Worm (Caenorhabditis elegans) whole organism, mixed stage, embryonic: ENCODE data around the gene pafo-1.

Experiments
- M03D4.4 ChIP-seq: sonication (generic microtip); optimal IDR thresholded peaks from 2 replicates; lab custom pipeline; 2017; ENCODE audit warnings: mild to moderate bottlenecking, missing genetic modification characterization, missing compliant biosample characterization
- bed-3 ChIP-seq: fragments of 200-800 bp; sonication (Bioruptor generic); optimal IDR thresholded peaks from 3 replicates; lab custom pipeline; 2018; ENCODE audit warnings: mild to moderate bottlenecking, missing genetic modification characterization, moderate library complexity, missing compliant biosample characterization
- blmp-1 ChIP-seq: fragments of 150-350 bp; optimal IDR thresholded peaks from 2 replicates; lab custom pipeline; 2014; ENCODE audit warnings: missing biosample characterization, missing genetic modification characterization
- ceh-39 ChIP-seq: fragments of 150-350 bp; optimal IDR thresholded peaks from 2 replicates; lab custom pipeline; 2014; ENCODE audit warnings: missing biosample characterization, missing genetic modification characterization
- ceh-43 ChIP-seq: fragments of 200-800 bp; sonication (Bioruptor generic); optimal IDR thresholded peaks from 2 replicates; lab custom pipeline; 2018; ENCODE audit warnings: mild to moderate bottlenecking, missing genetic modification characterization, moderate library complexity, missing compliant biosample characterization
- ceh-83 ChIP-seq: fragments of 200-800 bp; sonication (Bioruptor generic); optimal IDR thresholded peaks from 2 replicates; lab custom pipeline; 2018; ENCODE audit warnings: mild to moderate bottlenecking, missing genetic modification characterization, missing compliant biosample characterization
- ces-1 ChIP-seq: fragments of 150-350 bp; optimal IDR thresholded peaks from 2 replicates; lab custom pipeline; 2014; ENCODE audit warnings: missing biosample characterization, missing genetic modification reagents, missing genetic modification characterization
- cnd-1 ChIP-seq: fragments of 200-800 bp; sonication (Bioruptor generic); optimal IDR thresholded peaks from 2 replicates; lab custom pipeline; 2018; ENCODE audit warnings: mild to moderate bottlenecking, missing genetic modification characterization, missing compliant biosample characterization
- drap-1 ChIP-seq: fragments of 200-800 bp; sonication (Bioruptor generic); optimal IDR thresholded peaks from 3 replicates; lab custom pipeline; 2018; ENCODE audit warnings: mild to moderate bottlenecking, missing genetic modification characterization, missing compliant biosample characterization
- elt-1 ChIP-seq: sonication (generic microtip); optimal IDR thresholded peaks from 2 replicates; lab custom pipeline; 2017; ENCODE audit warnings: missing genetic modification characterization, mild to moderate bottlenecking, missing compliant biosample characterization, antibody characterized with exemption, moderate library complexity, borderline replicate concordance; ENCODE audit not compliant: insufficient read depth
- ham-2 ChIP-seq: fragments of 200-800 bp; sonication (Bioruptor generic); optimal IDR thresholded peaks from 2 replicates; lab custom pipeline; 2018; ENCODE audit warnings: mild to moderate bottlenecking, missing genetic modification characterization, missing compliant biosample characterization
- hlh-1 ChIP-seq: fragments of 150-350 bp; optimal IDR thresholded peaks from 2 replicates; lab custom pipeline; 2014; ENCODE audit warnings: missing biosample characterization, missing genetic modification reagents, missing genetic modification characterization
- lin-13 ChIP-seq: fragments of 150-350 bp; optimal IDR thresholded peaks from 2 replicates; lab custom pipeline; 2014; ENCODE audit warnings: missing biosample characterization, missing genetic modification characterization
- lin-32 ChIP-seq: fragments of 200-800 bp; sonication (Bioruptor generic); optimal IDR thresholded peaks from 2 replicates; lab custom pipeline; 2018; ENCODE audit warnings: mild to moderate bottlenecking, missing genetic modification characterization, missing compliant biosample characterization
- lsy-2 ChIP-seq: fragments of 150-350 bp; optimal IDR thresholded peaks from 2 replicates; lab custom pipeline; 2014; ENCODE audit warnings: missing biosample characterization, missing genetic modification characterization
- mab-5 ChIP-seq: fragments of 150-350 bp; optimal IDR thresholded peaks from 2 replicates; lab custom pipeline; 2014; ENCODE audit warnings: missing biosample characterization, missing genetic modification characterization
- mep-1 ChIP-seq: fragments of 150-350 bp; optimal IDR thresholded peaks from 2 replicates; lab custom pipeline; 2017; ENCODE audit warnings: missing biosample characterization, missing genetic modification reagents, missing genetic modification characterization, inconsistent platforms
- mls-2 ChIP-seq: sonication (generic microtip); optimal IDR thresholded peaks from 2 replicates; lab custom pipeline; 2016; ENCODE audit warnings: mild to moderate bottlenecking, missing genetic modification characterization, moderate library complexity, missing compliant biosample characterization
- nhr-12 ChIP-seq: fragments of 150-350 bp; optimal IDR thresholded peaks from 2 replicates; lab custom pipeline; 2014; ENCODE audit warnings: missing biosample characterization, missing genetic modification characterization
- nhr-237 ChIP-seq: fragments of 150-350 bp; optimal IDR thresholded peaks from 2 replicates; lab custom pipeline; 2014; ENCODE audit warnings: missing biosample characterization, missing genetic modification characterization
- nhr-28 ChIP-seq: fragments of 150-350 bp; optimal IDR thresholded peaks from 2 replicates; lab custom pipeline; 2014; ENCODE audit warnings: missing biosample characterization, missing genetic modification characterization
- nhr-76 ChIP-seq: sonication (generic microtip); optimal IDR thresholded peaks from 2 replicates; lab custom pipeline; 2017; ENCODE audit warnings: missing biosample characterization, missing genetic modification characterization
- pha-4 ChIP-seq: fragments of 150-350 bp; optimal IDR thresholded peaks from 2 replicates; lab custom pipeline; 2018; ENCODE audit warnings: missing biosample characterization, missing genetic modification reagents, missing genetic modification characterization
- sem-2 ChIP-seq: fragments of 200-800 bp; sonication (Bioruptor generic); optimal IDR thresholded peaks from 2 replicates; lab custom pipeline; 2018; ENCODE audit warnings: mild to moderate bottlenecking, missing genetic modification characterization, missing compliant biosample characterization
- sptf-1 ChIP-seq: sonication (generic microtip); optimal IDR thresholded peaks from 2 replicates; lab custom pipeline; 2017; ENCODE audit warnings: mild to moderate bottlenecking, missing genetic modification characterization, moderate library complexity, missing compliant biosample characterization
- tbx-8 ChIP-seq: fragments of 200-800 bp; sonication (Bioruptor generic); optimal IDR thresholded peaks from 2 replicates; lab custom pipeline; 2018; ENCODE audit warnings: mild to moderate bottlenecking, missing genetic modification characterization, moderate library complexity, missing compliant biosample characterization
- unc-120 ChIP-seq: sonication (generic microtip); optimal IDR thresholded peaks from 2 replicates; lab custom pipeline; 2017; ENCODE audit warnings: missing genetic modification characterization, missing compliant biosample characterization; ENCODE audit not compliant: poor library complexity, severe bottlenecking
- unc-62 ChIP-seq: fragments of 150-350 bp; optimal IDR thresholded peaks from 2 replicates; lab custom pipeline; 2014; ENCODE audit warnings: missing biosample characterization, missing genetic modification reagents, missing genetic modification characterization
- ztf-11 ChIP-seq: fragments of 150-350 bp; optimal IDR thresholded peaks from 2 replicates; lab custom pipeline; 2014; ENCODE audit warnings: missing biosample characterization, missing genetic modification characterization

Gene pafo-1

DNA sequence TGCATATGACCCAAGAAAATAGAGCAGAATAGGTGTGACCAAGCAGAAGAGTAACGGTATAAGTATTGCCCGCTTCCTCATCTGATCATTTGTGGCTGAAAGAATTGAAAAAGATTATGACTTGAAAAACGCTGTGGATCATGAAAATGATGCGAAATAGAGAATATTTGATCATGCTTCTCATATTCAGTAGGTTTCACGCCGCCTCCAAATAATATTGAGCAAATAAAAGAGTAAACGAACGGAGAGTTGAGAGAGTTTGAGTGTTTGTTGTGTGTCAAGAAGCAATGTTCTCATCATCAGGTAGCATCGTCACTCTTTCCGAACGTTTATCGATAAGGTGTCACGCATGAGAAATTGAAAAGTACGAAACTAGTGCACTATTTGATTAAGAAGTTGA lies 25.2 kb upstream of the pafo-1 start, which contains the start of gene htrl-1:
TSS of gene htrl-1 (minus strand) at position 101 of the 400 bp plus-strand sequence.
- no peak for TF ChIP-seq mls-2
- TF ChIP-seq hlh-1 (tag; lab: Kevin White, UChicago) = no peak
- TF ChIP-seq nhr-237 (tag; lab: Kevin White, UChicago) = no peak
- TF ChIP-seq bed-3 (GFP tag; lab: Kevin White, UChicago) = no peak
- TF ChIP-seq pha-4 (tag; lab: Kevin White, UChicago) = no peak
- no peak for TF ChIP-seq lin-32 (GFP tag; lab: Kevin White, UChicago)
- no peak for TF ChIP-seq blmp-1 (tag; lab: Kevin White, UChicago)

DNA sequence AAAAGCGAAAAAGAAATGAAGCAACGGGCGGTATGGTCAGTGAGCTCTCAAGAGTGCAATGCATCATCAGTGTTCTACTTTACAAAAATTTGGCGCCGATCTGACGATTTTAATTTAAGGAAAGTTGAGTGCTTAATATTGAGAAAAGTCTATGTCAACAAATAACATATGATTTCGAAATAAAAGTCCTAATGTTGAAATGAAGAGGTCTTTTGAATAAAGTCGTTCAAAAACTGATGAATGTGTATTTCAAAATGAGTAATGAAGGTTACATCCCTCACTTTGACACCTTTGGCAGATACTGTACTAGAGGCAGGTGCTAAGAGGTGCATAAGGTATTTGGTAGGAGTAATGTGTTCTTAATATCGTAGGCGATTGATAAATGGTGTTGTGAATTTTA lies 24.0 kb upstream of the pafo-1 start:
- TF ChIP-seq ceh-83 (GFP tag; lab: Kevin White, UChicago) (no peak), lsy-2 (tag; lab: Kevin White, UChicago) (no peak), M03D4.4 (tag; lab: Kevin White, UChicago) (no peak), drap-1 (GFP tag; lab: Kevin White, UChicago) (no peak), lin-32 (GFP tag; lab: Kevin White, UChicago) (no peak), nhr-28 (tag; lab: Kevin White, UChicago) (no peak), nhr-12 (tag; lab: Kevin White, UChicago) (no peak), ces-1 (GFP tag; lab: Kevin White, UChicago) (no peak), unc-120 (no peak), elt-1 (tag; lab: Kevin White, UChicago) (no peak), ceh-43 (GFP tag; lab: Kevin White, UChicago) (no peak), hlh-1 (tag; lab: Kevin White, UChicago) (no peak), mep-1 (tag; lab: Kevin White, UChicago) (no peak), sem-2 (GFP tag; lab: Kevin White, UChicago) (no peak), sptf-1 (no peak), mls-2 (no peak), nhr-237 (tag; lab: Kevin White, UChicago) (no peak), unc-62 (GFP tag; lab: Kevin White, UChicago) (no peak)
- TF ChIP-seq, all 35 proteins: peak for 0

- TF ChIP-seq lin-13 (tag; lab: Kevin White, UChicago) = no peak
- TF ChIP-seq elt-1 (tag; lab: Kevin White, UChicago) = no peak
- TF ChIP-seq sem-2 (GFP tag; lab: Kevin White, UChicago) = no peak
- no peak for TF ChIP-seq nhr-237 (tag; lab: Kevin White, UChicago)
- no peak for TF ChIP-seq mab-5 (tag; lab: Kevin White, UChicago)
- no peak for TF ChIP-seq ces-1 (GFP tag; lab: Kevin White, UChicago)
- no peak for TF ChIP-seq unc-62 (GFP tag; lab: Kevin White, UChicago)
- no peak for TF ChIP-seq ceh-43 (GFP tag; lab: Kevin White, UChicago)
- no peak for TF ChIP-seq ceh-83 (GFP tag; lab: Kevin White, UChicago)
- TF ChIP-seq bed-3 (GFP tag; lab: Kevin White, UChicago) = no peak
- no peak for TF ChIP-seq nhr-28 (tag; lab: Kevin White, UChicago)
- TF ChIP-seq ztf-11 = no peak
These were observed 21.7 kb upstream of the pafo-1 start for ce11 chrV:11499786-11500185.

DNA sequence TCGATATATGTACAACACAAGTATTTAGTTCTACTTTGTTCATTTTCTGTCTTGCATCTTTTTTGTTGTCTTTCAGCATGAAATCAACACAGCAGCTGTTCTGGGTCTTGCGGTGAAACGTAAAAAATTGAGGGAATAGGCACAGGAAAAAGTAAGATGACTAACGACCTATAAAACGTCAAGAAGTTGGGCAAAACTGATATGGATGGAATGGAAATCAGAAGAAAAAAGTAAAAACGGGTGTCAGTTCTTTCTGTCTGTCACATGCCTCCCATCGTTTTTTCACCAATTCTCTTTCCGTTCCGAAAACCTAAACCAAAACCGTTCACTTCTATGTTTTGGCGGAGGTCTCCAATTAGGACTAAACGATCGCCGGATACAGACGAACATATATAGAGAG lies 20.5 kb upstream of the pafo-1 start:
- no peak for TF ChIP-seq sem-2 (GFP tag; lab: Kevin White, UChicago)
- no peak for TF ChIP-seq bed-3 (GFP tag; lab: Kevin White, UChicago)
- no peak for TF ChIP-seq unc-120
- no peak for TF ChIP-seq hlh-1 (tag; lab: Kevin White, UChicago)
- no peak for TF ChIP-seq unc-62 (GFP tag; lab: Kevin White, UChicago)
- no peak for TF ChIP-seq cnd-1 (tag; lab: Kevin White, UChicago)
- TF ChIP-seq pha-4 (tag; lab: Kevin White, UChicago) = no peak
- TF ChIP-seq mls-2 = no peak
- no peak for TF ChIP-seq ceh-39 (tag; lab: Kevin White, UChicago)
- TF ChIP-seq ham-2 (GFP tag; lab: Kevin White, UChicago) = no peak
- no peak for TF ChIP-seq nhr-76 (tag; lab: Kevin White, UChicago)
- TF ChIP-seq ces-1 (GFP tag; lab: Kevin White, UChicago) = no peak
- TF ChIP-seq ceh-83 (GFP tag; lab: Kevin White, UChicago) = no peak
- TF ChIP-seq drap-1 (GFP tag; lab: Kevin White, UChicago) = no peak

- TF ChIP-seq mls-2 (no peak), mab-5 (tag; lab: Kevin White, UChicago) (no peak), unc-120 (no peak), mep-1 (tag; lab: Kevin White, UChicago) (no peak), elt-1 (tag; lab: Kevin White, UChicago) (no peak), sptf-1 (no peak), sem-2 (GFP tag; lab: Kevin White, UChicago) (no peak), cnd-1 (tag; lab: Kevin White, UChicago) (no peak), nhr-76 (tag; lab: Kevin White, UChicago) (no peak), unc-62 (GFP tag; lab: Kevin White, UChicago) (no peak), blmp-1 (tag; lab: Kevin White, UChicago) (no peak), tbx-8 (GFP tag; lab: Kevin White, UChicago) (no peak), ztf-11 (no peak)
These were observed 18.3 kb upstream of the pafo-1 start, which contains the start of gene C55A6.12 for ce11 chrV:11503081-11503751. TSS of gene C55A6.12 (minus strand) at chrV:11503131.
